Fruit fly (Drosophila melanogaster) whole organism, wandering third instar larva: ENCODE data around the gene CG18130.

Experiments used
- Hr78 ChIP-seq: fragments of >200 bp; optimal IDR thresholded peaks from 2 replicates; lab custom pipeline; 2017; ENCODE audit warnings: missing biosample characterization, missing genetic modification characterization
- Hr83 ChIP-seq: fragments of 200-300 bp; sonication (Bioruptor generic); optimal IDR thresholded peaks from 2 replicates; lab custom pipeline; 2016; ENCODE audit warnings: missing biosample characterization, mild to moderate bottlenecking, missing genetic modification characterization, moderate library complexity; ENCODE audit not compliant: poor library complexity, severe bottlenecking
- Myc ChIP-seq: fragments of >200 bp; optimal IDR thresholded peaks from 2 replicates; lab custom pipeline; 2017
- Rel ChIP-seq, 2 experiments: fragments of 200-800 bp; sonication (Bioruptor generic) in 1 of 2; optimal IDR thresholded peaks; 2 replicates in 1 of 2; 3 replicates in 1 of 2; lab custom pipeline; 2016 to 2019; ENCODE audit warnings: mild to moderate bottlenecking in 2 of 2, missing biosample characterization in 2 of 2, missing genetic modification characterization in 2 of 2, moderate library complexity in 1 of 2
- br ChIP-seq: fragments of 200-800 bp; sonication (Bioruptor generic); optimal IDR thresholded peaks from 2 replicates; lab custom pipeline; 2016; ENCODE audit warnings: missing biosample characterization, missing genetic modification characterization
- h ChIP-seq: fragments of 200-800 bp; sonication (Bioruptor generic); optimal IDR thresholded peaks from 3 replicates; lab custom pipeline; 2016; ENCODE audit warnings: missing biosample characterization, mild to moderate bottlenecking, missing genetic modification characterization
- lola ChIP-seq: fragments of >200 bp; optimal IDR thresholded peaks from 2 replicates; lab custom pipeline; 2017; ENCODE audit warnings: missing biosample characterization, missing genetic modification characterization
- pan ChIP-seq: fragments of >200 bp; optimal IDR thresholded peaks from 2 replicates; lab custom pipeline; 2017
- rgr ChIP-seq: fragments of 200-800 bp; sonication (Bioruptor generic); optimal IDR thresholded peaks from 3 replicates; lab custom pipeline; 2016; ENCODE audit warnings: missing biosample characterization, mild to moderate bottlenecking, missing genetic modification characterization
- usp ChIP-seq: fragments of >200 bp; optimal IDR thresholded peaks from 2 replicates; lab custom pipeline; 2017; ENCODE audit warnings: missing biosample characterization, missing genetic modification characterization

dm6 chrX:12004395-12004768, 11.8 kb upstream of the CG18130 start:
- no peak for TF ChIP-seq h
- no peak for TF ChIP-seq Myc (lab: Kevin White, UChicago)
- no peak for TF ChIP-seq lola (GFP tag; lab: Kevin White, UChicago)
- no peak for TF ChIP-seq rgr (GFP tag; lab: Kevin White, UChicago)
- no peak for TF ChIP-seq pan (lab: Kevin White, UChicago)
- no peak for TF ChIP-seq usp
- TF ChIP-seq Rel (GFP tag; optimal IDR thresholded peaks at IDR 0.05; lab: Kevin White, UChicago), result no peak
- no peak for TF ChIP-seq Rel (tag; optimal IDR thresholded peaks at IDR 0.05; lab: Kevin White, UChicago)
- TF ChIP-seq br (GFP tag; lab: Kevin White, UChicago), result no peak
- TF ChIP-seq Hr78 (GFP tag; lab: Kevin White, UChicago), result no peak
- no peak for TF ChIP-seq Hr83
